Worm (Caenorhabditis elegans) whole organism, mixed stage, embryonic: ENCODE measurements around the gene Y116A8C.43.

Experiments used
- blmp-1 ChIP-seq: fragments of 150-350 bp; optimal IDR thresholded peaks from 2 replicates; lab custom pipeline; 2014; ENCODE audit warnings: missing biosample characterization, missing genetic modification characterization
- ceh-83 ChIP-seq: fragments of 200-800 bp; sonication (Bioruptor generic); optimal IDR thresholded peaks from 2 replicates; lab custom pipeline; 2018; ENCODE audit warnings: mild to moderate bottlenecking, missing genetic modification characterization, missing compliant biosample characterization
- ces-1 ChIP-seq: fragments of 150-350 bp; optimal IDR thresholded peaks from 2 replicates; lab custom pipeline; 2014; ENCODE audit warnings: missing biosample characterization, missing genetic modification reagents, missing genetic modification characterization
- elt-3 ChIP-seq: fragments of 150-350 bp; optimal IDR thresholded peaks from 2 replicates; lab custom pipeline; 2014; ENCODE audit warnings: missing biosample characterization, missing genetic modification characterization
- ham-2 ChIP-seq: fragments of 200-800 bp; sonication (Bioruptor generic); optimal IDR thresholded peaks from 2 replicates; lab custom pipeline; 2018; ENCODE audit warnings: mild to moderate bottlenecking, missing genetic modification characterization, missing compliant biosample characterization
- lin-13 ChIP-seq: fragments of 150-350 bp; optimal IDR thresholded peaks from 2 replicates; lab custom pipeline; 2014; ENCODE audit warnings: missing biosample characterization, missing genetic modification characterization
- nhr-12 ChIP-seq: fragments of 150-350 bp; optimal IDR thresholded peaks from 2 replicates; lab custom pipeline; 2014; ENCODE audit warnings: missing biosample characterization, missing genetic modification characterization
- nhr-28 ChIP-seq: fragments of 150-350 bp; optimal IDR thresholded peaks from 2 replicates; lab custom pipeline; 2014; ENCODE audit warnings: missing biosample characterization, missing genetic modification characterization
- pha-4 ChIP-seq: fragments of 150-350 bp; optimal IDR thresholded peaks from 2 replicates; lab custom pipeline; 2018; ENCODE audit warnings: missing biosample characterization, missing genetic modification reagents, missing genetic modification characterization
- unc-62 ChIP-seq: fragments of 150-350 bp; optimal IDR thresholded peaks from 2 replicates; lab custom pipeline; 2014; ENCODE audit warnings: missing biosample characterization, missing genetic modification reagents, missing genetic modification characterization

DNA sequence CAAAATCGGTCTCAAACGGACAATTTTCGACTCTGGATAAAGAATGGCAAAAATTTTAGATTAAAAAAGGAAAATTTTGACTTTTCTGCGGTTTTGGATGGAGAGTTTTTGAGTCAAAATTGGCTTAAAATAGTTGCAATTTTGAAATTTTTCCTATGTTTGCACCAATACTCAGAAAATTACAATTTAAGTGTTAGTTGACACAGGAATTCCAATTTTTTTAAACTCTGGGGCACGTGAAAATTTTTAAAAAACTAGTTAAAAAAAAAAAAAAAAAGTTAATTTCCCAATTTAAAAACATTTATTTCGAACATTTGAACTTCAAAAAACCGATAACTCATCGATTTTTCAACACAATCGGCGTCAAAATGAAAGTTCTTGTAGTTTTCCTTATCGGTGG is 23.2 kb downstream of the Y116A8C.43 start, which contains the start of gene Y116A8C.33:
- TF ChIP-seq ham-2 (no peak), ces-1 (GFP tag; lab: Kevin White, UChicago) (no peak), lin-13 (no peak), nhr-28 (no peak), nhr-12 (tag; lab: Kevin White, UChicago) (no peak), unc-62 (GFP tag; lab: Kevin White, UChicago) (no peak), elt-3 (tag; lab: Kevin White, UChicago) (no peak), blmp-1 (tag; lab: Kevin White, UChicago) (no peak), pha-4 (tag; lab: Kevin White, UChicago) (no peak), ceh-83 (GFP tag; lab: Kevin White, UChicago) (no peak)
